Fruit fly (Drosophila melanogaster) whole organism, larva: ENCODE measurements around the gene ND-15.

ENCODE experiments used
- noc ChIP-seq: fragments of 200-800 bp; sonication (Bioruptor generic); optimal IDR thresholded peaks from 3 replicates; lab custom pipeline; 2019; ENCODE audit warnings: missing biosample characterization, mild to moderate bottlenecking, missing genetic modification characterization, moderate library complexity

Gene ND-15

dm6 chr2L:114429-114828 lies at the start of gene ND-15:
ND-15 (plus strand) TSS chr2L:114726.
- no peak for TF ChIP-seq noc (tag; lab: Kevin White, UChicago)

- TF ChIP-seq noc (tag; lab: Kevin White, UChicago): no peak
Measured at dm6 chr2L:65354-65949, 49.1 kb upstream of the ND-15 start, which contains the start of gene Cda5. Cda5 (minus strand) TSS chr2L:65404.

dm6 chr2L:66369-67278 lies 47.9 kb upstream of the ND-15 start, which contains the start of gene dbr:
dbr (plus strand) TSS chr2L:66482.
- peak; percentile 4 for TF ChIP-seq noc (tag; lab: Kevin White, UChicago)

dm6 chr2L:67279-67657 lies 47.3 kb upstream of the ND-15 start:
- TF ChIP-seq noc (tag; lab: Kevin White, UChicago): no peak

dm6 chr2L:69560-69959 lies 45.0 kb upstream of the ND-15 start:
- no peak for TF ChIP-seq noc (tag; lab: Kevin White, UChicago)

- no peak for TF ChIP-seq noc (tag; lab: Kevin White, UChicago)
Measured at dm6 chr2L:71457-71856, 43.1 kb upstream of the ND-15 start, which contains the start of gene galectin. galectin (plus strand) TSS chr2L:71757.

- peak; percentile 50 for TF ChIP-seq noc (tag; lab: Kevin White, UChicago)
Measured at dm6 chr2L:71869-72751, 42.4 kb upstream of the ND-15 start.

dm6 chr2L:72752-73435 lies 41.6 kb upstream of the ND-15 start:
- peak; percentile 9 for TF ChIP-seq noc (tag; lab: Kevin White, UChicago)

- no peak for TF ChIP-seq noc (tag; lab: Kevin White, UChicago)
Measured at dm6 chr2L:73760-74388, 40.7 kb upstream of the ND-15 start.

dm6 chr2L:76048-76447 lies 38.5 kb upstream of the ND-15 start, which contains the start of gene CG11374:
CG11374 (plus strand) TSS chr2L:76348.
- no peak for TF ChIP-seq noc (tag; lab: Kevin White, UChicago)

dm6 chr2L:78828-79227 lies 35.7 kb upstream of the ND-15 start:
- TF ChIP-seq noc (tag; lab: Kevin White, UChicago): no peak

- peak; percentile 46 for TF ChIP-seq noc (tag; lab: Kevin White, UChicago)
Measured at dm6 chr2L:81198-81597, 33.3 kb upstream of the ND-15 start.

- TF ChIP-seq noc (tag; lab: Kevin White, UChicago): no peak
Measured at dm6 chr2L:82080-82479, 32.4 kb upstream of the ND-15 start.

- peak; percentile 66 for TF ChIP-seq noc (tag; lab: Kevin White, UChicago)
Measured at dm6 chr2L:85099-85498, 29.4 kb upstream of the ND-15 start.
